Worm (Caenorhabditis elegans): ENCODE measurements around the gene ubh-3.

- TF ChIP-seq Y67H2A.10 (GFP tag; conservative IDR thresholded peaks at IDR 0.05) = no peak
- TF ChIP-seq F49E8.2 (tag; optimal IDR thresholded peaks at IDR 0.05; ENCODE audit: insufficient read depth) = no peak
- no peak for TF ChIP-seq let-526 (GFP tag; IDR thresholded peaks at IDR 0.05)
- no peak for TF ChIP-seq F23B12.7 (tag; optimal IDR thresholded peaks at IDR 0.05; ENCODE audit: insufficient read depth)
- TF ChIP-seq ceh-58 (GFP tag; IDR thresholded peaks at IDR 0.05) = no peak
- no peak for TF ChIP-seq aptf-2 (GFP tag; conservative IDR thresholded peaks at IDR 0.05)
- TF ChIP-seq ama-1 (optimal IDR thresholded peaks at IDR 0.05) = no peak
- TF ChIP-seq ama-1 (GFP tag; optimal IDR thresholded peaks at IDR 0.05) = no peak
- TF ChIP-seq F55B11.4 (tag; optimal IDR thresholded peaks at IDR 0.05; ENCODE audit: borderline replicate concordance, insufficient read depth) = no peak
- no peak for TF ChIP-seq unc-62 (GFP tag; optimal IDR thresholded peaks at IDR 0.05)
Measured at ce11 chrV:6506238-6506956, 2.2 kb downstream of the ubh-3 start.
